Fruit fly (Drosophila melanogaster) whole organism, pupa: Measurements from ENCODE around the gene Eig71Ei.
A peak's percentile ranks its signal among the peaks of the same experiment; 100 is the strongest.

Experiments used
- CG10348 ChIP-seq: fragments of 200-800 bp; sonication (Bioruptor generic); IDR thresholded peaks from 2 replicates; pipeline ENCODE4 v1.3.6; 2022; ENCODE audit warnings: missing biosample characterization, missing genetic modification characterization
- CG12605 ChIP-seq: fragments of 200-800 bp; sonication (Bioruptor generic); IDR thresholded peaks from 2 replicates; pipeline ENCODE4 v1.3.6; 2022; ENCODE audit warnings: missing biosample characterization, missing genetic modification characterization
- CG13204 ChIP-seq: fragments of 200-800 bp; sonication (Bioruptor generic); optimal IDR thresholded peaks from 2 replicates; lab custom pipeline; 2018; ENCODE audit warnings: missing biosample characterization, mild to moderate bottlenecking, missing genetic modification characterization, moderate library complexity
- CG14655 ChIP-seq: fragments of 200-800 bp; sonication (Bioruptor generic); optimal IDR thresholded peaks from 3 replicates; lab custom pipeline; 2017; ENCODE audit warnings: mild to moderate bottlenecking, missing biosample characterization, missing genetic modification reagents, missing genetic modification characterization
- CG15710 ChIP-seq: fragments of 200-800 bp; sonication (Bioruptor generic); optimal IDR thresholded peaks from 2 replicates; lab custom pipeline; 2018; ENCODE audit warnings: missing biosample characterization, mild to moderate bottlenecking, missing genetic modification characterization, moderate library complexity
- CG17806 ChIP-seq: fragments of 200-800 bp; sonication (Bioruptor generic); optimal IDR thresholded peaks from 2 replicates; lab custom pipeline; 2018; ENCODE audit warnings: missing biosample characterization, mild to moderate bottlenecking, missing genetic modification characterization, moderate library complexity
- CG32121 ChIP-seq: fragments of 200-800 bp; sonication (Bioruptor generic); IDR thresholded peaks from 2 replicates; pipeline ENCODE4 v1.3.6; 2022; ENCODE audit warnings: missing biosample characterization, missing genetic modification characterization
- CG34367 ChIP-seq: fragments of 200-800 bp; sonication (Bioruptor generic); optimal IDR thresholded peaks from 2 replicates; lab custom pipeline; 2018; ENCODE audit warnings: missing biosample characterization, mild to moderate bottlenecking, missing genetic modification characterization
- CG4496 ChIP-seq: fragments of 200-800 bp; sonication (Bioruptor generic); IDR thresholded peaks from 3 replicates; pipeline ENCODE4 v1.3.6; 2022; ENCODE audit warnings: missing biosample characterization, missing genetic modification characterization
- CG8159 ChIP-seq: fragments of 200-800 bp; sonication (Bioruptor generic); optimal IDR thresholded peaks from 3 replicates; lab custom pipeline; 2018; ENCODE audit warnings: missing biosample characterization, mild to moderate bottlenecking, missing genetic modification characterization, moderate library complexity
- CG8301 ChIP-seq: fragments of 200-800 bp; sonication (Bioruptor generic); optimal IDR thresholded peaks from 2 replicates; lab custom pipeline; 2018; ENCODE audit warnings: missing biosample characterization, mild to moderate bottlenecking, missing genetic modification characterization
- CG9948 ChIP-seq: fragments of 200-800 bp; sonication (Bioruptor generic); optimal IDR thresholded peaks from 2 replicates; lab custom pipeline; 2018; ENCODE audit warnings: missing biosample characterization, mild to moderate bottlenecking, missing genetic modification characterization, moderate library complexity
- D1 ChIP-seq: fragments of 200-800 bp; sonication (Bioruptor generic); optimal IDR thresholded peaks from 2 replicates; lab custom pipeline; 2018; ENCODE audit warnings: missing biosample characterization, mild to moderate bottlenecking, missing genetic modification characterization, moderate library complexity
- EcR ChIP-seq: fragments of 200-800 bp; sonication (Bioruptor generic); optimal IDR thresholded peaks from 3 replicates; lab custom pipeline; 2019; ENCODE audit warnings: missing biosample characterization, missing genetic modification characterization, mild to moderate bottlenecking, moderate library complexity, missing genetic modification reagents
- Ets98B ChIP-seq: fragments of 200-800 bp; sonication (Bioruptor generic); IDR thresholded peaks from 2 replicates; pipeline ENCODE4 v1.3.6; 2022; ENCODE audit warnings: missing biosample characterization, missing genetic modification characterization
- Pif1A ChIP-seq: fragments of 200-800 bp; sonication (Bioruptor generic); optimal IDR thresholded peaks from 3 replicates; lab custom pipeline; 2016; ENCODE audit warnings: missing biosample characterization, missing genetic modification characterization
- Pif1B ChIP-seq: fragments of 200-800 bp; sonication (Bioruptor generic); optimal IDR thresholded peaks from 3 replicates; lab custom pipeline; 2016; ENCODE audit warnings: missing biosample characterization, missing genetic modification characterization
- Snoo ChIP-seq: fragments of 200-800 bp; sonication (Bioruptor generic); optimal IDR thresholded peaks from 3 replicates; lab custom pipeline; 2017; ENCODE audit warnings: missing biosample characterization, mild to moderate bottlenecking, missing genetic modification characterization, inconsistent platforms
- fd96Ca ChIP-seq: fragments of 200-800 bp; sonication (Bioruptor generic); IDR thresholded peaks from 3 replicates; pipeline ENCODE4 v1.3.6; 2022; ENCODE audit warnings: missing biosample characterization, missing genetic modification characterization
- gl ChIP-seq: fragments of 200-800 bp; sonication (Bioruptor generic); optimal IDR thresholded peaks from 2 replicates; lab custom pipeline; 2018; ENCODE audit warnings: missing biosample characterization, mild to moderate bottlenecking, missing genetic modification characterization
- rn ChIP-seq: fragments of 200-800 bp; sonication (Bioruptor generic); IDR thresholded peaks from 2 replicates; pipeline ENCODE4 v1.3.6; 2022; ENCODE audit warnings: missing biosample characterization, missing genetic modification characterization

Eig71Ei gene

DNA sequence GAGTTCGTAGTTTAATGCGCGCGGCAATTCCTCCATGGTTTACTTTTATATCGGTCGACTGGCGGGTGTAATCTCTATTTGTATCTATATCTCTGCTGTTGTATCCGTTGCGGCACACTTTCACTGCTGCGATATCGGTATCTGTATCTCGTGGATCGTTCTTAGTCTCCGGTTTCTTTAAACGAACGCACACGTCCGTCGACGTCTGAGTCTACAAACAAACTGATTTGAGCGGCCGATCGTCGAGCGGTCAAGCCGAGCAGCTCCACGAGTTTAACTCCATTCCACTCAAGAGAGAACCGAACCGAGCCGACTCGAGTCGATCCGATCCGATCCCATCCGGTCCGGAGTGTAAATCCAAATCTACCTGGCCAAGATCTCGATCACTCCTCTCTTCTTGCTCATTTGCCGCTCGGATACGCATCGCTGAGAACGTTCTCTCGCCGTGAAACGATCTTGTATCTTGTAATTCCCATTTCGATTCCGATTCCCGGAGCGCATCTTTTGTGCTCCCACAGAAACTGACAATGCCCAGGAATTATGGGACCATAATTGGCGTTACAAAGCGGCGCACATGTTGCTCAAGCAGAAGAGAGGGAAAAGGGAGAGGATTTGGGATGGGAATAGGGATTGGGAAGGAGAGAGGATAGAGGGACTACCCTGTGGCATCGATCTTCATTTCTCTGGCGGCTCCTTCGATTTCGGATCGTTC is 40.3 kb downstream of the Eig71Ei start, which contains the start of gene comm2:
Gene comm2 (minus strand): TSS at position 225 of the 712 bp plus-strand sequence.
- peak; percentile 17 for TF ChIP-seq CG13204 (GFP tag; lab: Kevin White, UChicago)
- TF ChIP-seq Pif1B (GFP tag; lab: Kevin White, UChicago), result peak; percentile 16
- TF ChIP-seq CG4496 (GFP tag; lab: Robert Waterston, UW), result peak; percentile 48; the same call in 2 of the 3 replicates
- peak; percentile 26; the same call in 1 of the 2 replicates for TF ChIP-seq Ets98B (GFP tag; lab: Robert Waterston, UW)
- TF ChIP-seq CG8301 (tag; lab: Kevin White, UChicago), result no peak
- peak; percentile 10 for TF ChIP-seq EcR (GFP tag; lab: Kevin White, UChicago)
- no peak for TF ChIP-seq CG15710 (tag; lab: Kevin White, UChicago)

DNA sequence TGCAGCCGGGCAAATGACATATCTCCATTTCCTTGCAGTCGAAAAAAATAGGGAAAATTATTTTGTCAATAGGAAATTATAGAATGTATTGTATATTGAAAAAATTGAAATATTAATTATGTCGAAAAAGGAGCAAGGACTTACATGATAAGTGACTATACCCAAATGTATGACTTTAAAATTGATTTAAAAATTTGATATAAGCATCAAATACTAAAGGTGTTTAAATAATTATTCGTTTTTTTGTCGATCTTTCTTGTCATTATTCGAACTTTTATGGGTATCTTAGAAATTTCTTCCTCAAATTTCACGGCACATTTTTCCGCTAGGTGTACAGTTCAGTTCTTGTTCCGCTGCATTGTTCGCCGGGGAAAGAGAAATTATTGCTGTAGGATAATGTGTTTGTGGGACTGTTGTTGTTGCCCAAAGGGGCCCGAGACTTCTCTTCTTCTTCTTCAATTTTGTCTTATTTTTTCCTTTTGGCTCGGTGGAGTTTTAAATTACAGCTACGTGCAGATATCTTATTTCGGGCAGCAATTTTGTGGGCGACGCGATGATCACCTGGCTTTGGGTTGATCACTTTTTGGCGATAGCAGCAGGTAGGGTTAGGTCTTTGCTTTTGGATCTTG is 40.9 kb downstream of the Eig71Ei start:
- TF ChIP-seq D1 (tag; lab: Kevin White, UChicago) (peak; percentile 85), CG4496 (GFP tag; lab: Robert Waterston, UW) (no peak), Ets98B (GFP tag; lab: Robert Waterston, UW) (no peak), Pif1A (peak; percentile 47), rn (GFP tag; lab: Robert Waterston, UW) (no peak), CG9948 (tag; lab: Kevin White, UChicago) (peak; percentile 85), CG32121 (GFP tag; lab: Robert Waterston, UW) (no peak), Snoo (tag; lab: Kevin White, UChicago) (peak; percentile 82), Pif1B (GFP tag; lab: Kevin White, UChicago) (peak; percentile 15), CG15710 (tag; lab: Kevin White, UChicago) (peak; percentile 80), CG10348 (GFP tag; lab: Robert Waterston, UW) (no peak), CG17806 (tag; lab: Kevin White, UChicago) (peak; percentile 83), CG8159 (tag; lab: Kevin White, UChicago) (peak; percentile 82), fd96Ca (GFP tag; lab: Robert Waterston, UW) (no peak), CG13204 (GFP tag; lab: Kevin White, UChicago) (no peak), gl (tag; lab: Kevin White, UChicago) (no peak), CG14655 (peak; percentile 73), CG12605 (GFP tag; lab: Robert Waterston, UW) (no peak), CG8301 (tag; lab: Kevin White, UChicago) (peak; percentile 39), CG34367 (peak; percentile 80), EcR (GFP tag; lab: Kevin White, UChicago) (no peak)

DNA sequence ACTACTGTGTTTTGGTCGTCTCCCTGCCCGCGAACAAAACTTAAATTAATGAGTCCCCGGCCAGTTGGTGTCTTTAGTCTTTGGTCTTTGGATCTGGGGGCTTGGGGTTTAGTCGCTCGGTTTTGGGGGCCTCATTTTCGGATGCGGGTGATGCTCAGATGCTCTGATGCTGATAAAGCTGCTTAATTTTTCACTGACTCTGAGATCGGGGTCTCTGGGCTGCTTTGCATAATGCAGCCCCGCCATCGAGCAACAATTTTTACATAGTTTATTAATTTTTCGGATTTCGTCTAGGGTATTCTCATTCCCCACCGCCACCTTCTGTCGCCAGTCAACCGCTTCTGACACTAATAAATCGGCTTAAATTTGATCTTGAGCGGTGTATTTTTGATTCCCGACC is 42.7 kb downstream of the Eig71Ei start:
- no peak for TF ChIP-seq gl (tag; lab: Kevin White, UChicago)
- TF ChIP-seq, all 21 proteins: peak for 0

dm6 chr3L:15703330-15704119 is 44.0 kb downstream of the Eig71Ei start:
- TF ChIP-seq CG17806 (tag; lab: Kevin White, UChicago) (no peak), CG12605 (GFP tag; lab: Robert Waterston, UW) (no peak), Pif1A (no peak), CG9948 (tag; lab: Kevin White, UChicago) (no peak), Snoo (tag; lab: Kevin White, UChicago) (no peak), Pif1B (GFP tag; lab: Kevin White, UChicago) (no peak), CG15710 (tag; lab: Kevin White, UChicago) (no peak), gl (tag; lab: Kevin White, UChicago) (no peak), CG8159 (tag; lab: Kevin White, UChicago) (no peak), CG13204 (GFP tag; lab: Kevin White, UChicago) (no peak), CG8301 (tag; lab: Kevin White, UChicago) (no peak)

dm6 chr3L:15704250-15704985 is 44.9 kb downstream of the Eig71Ei start:
- no peak for TF ChIP-seq CG13204 (GFP tag; lab: Kevin White, UChicago)
- TF ChIP-seq CG14655, result peak; percentile 75
- TF ChIP-seq CG8159 (tag; lab: Kevin White, UChicago), result peak; percentile 70
- TF ChIP-seq CG32121 (GFP tag; lab: Robert Waterston, UW), result no peak
- no peak for TF ChIP-seq D1 (tag; lab: Kevin White, UChicago)
- no peak for TF ChIP-seq Pif1A
- TF ChIP-seq gl (tag; lab: Kevin White, UChicago), result no peak
- TF ChIP-seq fd96Ca (GFP tag; lab: Robert Waterston, UW), result no peak
- peak; percentile 64 for TF ChIP-seq CG9948 (tag; lab: Kevin White, UChicago)
- peak; percentile 54 for TF ChIP-seq CG15710 (tag; lab: Kevin White, UChicago)
- no peak for TF ChIP-seq CG4496 (GFP tag; lab: Robert Waterston, UW)
- TF ChIP-seq rn (GFP tag; lab: Robert Waterston, UW), result no peak
- no peak for TF ChIP-seq Pif1B (GFP tag; lab: Kevin White, UChicago)
- peak; percentile 40 for TF ChIP-seq CG34367
- TF ChIP-seq EcR (GFP tag; lab: Kevin White, UChicago), result peak; percentile 30
- TF ChIP-seq CG10348 (GFP tag; lab: Robert Waterston, UW), result no peak
- peak; percentile 64 for TF ChIP-seq CG8301 (tag; lab: Kevin White, UChicago)
- TF ChIP-seq CG17806 (tag; lab: Kevin White, UChicago), result peak; percentile 53
- TF ChIP-seq Ets98B (GFP tag; lab: Robert Waterston, UW), result no peak
- no peak for TF ChIP-seq Snoo (tag; lab: Kevin White, UChicago)
- TF ChIP-seq CG12605 (GFP tag; lab: Robert Waterston, UW), result no peak
